Worm (Caenorhabditis elegans) whole organism, L2 larva: Measurements from ENCODE around the gene Y55D9A.2.

Experiments used
- R02D3.7 ChIP-seq: fragments of 150-350 bp; optimal IDR thresholded peaks from 2 replicates; lab custom pipeline; 2014; ENCODE audit warnings: missing biosample characterization, missing genetic modification characterization
- alr-1 ChIP-seq: fragments of 150-350 bp; optimal IDR thresholded peaks from 2 replicates; lab custom pipeline; 2014; ENCODE audit warnings: missing biosample characterization, missing genetic modification characterization
- ama-1 ChIP-seq: fragments of 150-350 bp; optimal IDR thresholded peaks from 2 replicates; lab custom pipeline; 2018; ENCODE audit warnings: inconsistent platforms
- elt-1 ChIP-seq: fragments of 150-350 bp; optimal IDR thresholded peaks from 2 replicates; lab custom pipeline; 2014; ENCODE audit warnings: missing biosample characterization, missing genetic modification characterization
- lin-13 ChIP-seq: fragments of 150-350 bp; optimal IDR thresholded peaks from 2 replicates; lab custom pipeline; 2014; ENCODE audit warnings: missing biosample characterization, missing genetic modification reagents, missing genetic modification characterization
- nhr-12 ChIP-seq: fragments of 150-350 bp; optimal IDR thresholded peaks from 2 replicates; lab custom pipeline; 2014; ENCODE audit warnings: missing biosample characterization, missing genetic modification characterization
- skn-1 ChIP-seq: sonication (generic microtip); optimal IDR thresholded peaks from 2 replicates; lab custom pipeline; 2017; ENCODE audit warnings: missing biosample characterization, missing genetic modification characterization
- unc-62 ChIP-seq: fragments of 150-350 bp; optimal IDR thresholded peaks from 2 replicates; lab custom pipeline; 2014; ENCODE audit warnings: missing biosample characterization, missing genetic modification reagents, missing genetic modification characterization
- ztf-11 ChIP-seq: sonication (generic microtip); optimal IDR thresholded peaks from 2 replicates; lab custom pipeline; 2017; ENCODE audit warnings: missing biosample characterization, missing genetic modification characterization

- TF ChIP-seq ztf-11 (tag; lab: Kevin White, UChicago) (no peak), nhr-12 (tag; lab: Kevin White, UChicago) (no peak), skn-1 (tag; lab: Kevin White, UChicago) (no peak), R02D3.7 (no peak), elt-1 (tag; lab: Kevin White, UChicago) (no peak), lin-13 (GFP tag; lab: Kevin White, UChicago) (no peak), ama-1 (lab: Kevin White, UChicago) (no peak), unc-62 (GFP tag; lab: Kevin White, UChicago) (no peak), alr-1 (tag; lab: Kevin White, UChicago) (no peak)
Measured at ce11 chrIV:12633825-12634224, 28.6 kb upstream of the Y55D9A.2 start.
